Fruit fly (Drosophila melanogaster): ENCODE data around the gene 5PtaseI.

5PtaseI gene

DNA sequence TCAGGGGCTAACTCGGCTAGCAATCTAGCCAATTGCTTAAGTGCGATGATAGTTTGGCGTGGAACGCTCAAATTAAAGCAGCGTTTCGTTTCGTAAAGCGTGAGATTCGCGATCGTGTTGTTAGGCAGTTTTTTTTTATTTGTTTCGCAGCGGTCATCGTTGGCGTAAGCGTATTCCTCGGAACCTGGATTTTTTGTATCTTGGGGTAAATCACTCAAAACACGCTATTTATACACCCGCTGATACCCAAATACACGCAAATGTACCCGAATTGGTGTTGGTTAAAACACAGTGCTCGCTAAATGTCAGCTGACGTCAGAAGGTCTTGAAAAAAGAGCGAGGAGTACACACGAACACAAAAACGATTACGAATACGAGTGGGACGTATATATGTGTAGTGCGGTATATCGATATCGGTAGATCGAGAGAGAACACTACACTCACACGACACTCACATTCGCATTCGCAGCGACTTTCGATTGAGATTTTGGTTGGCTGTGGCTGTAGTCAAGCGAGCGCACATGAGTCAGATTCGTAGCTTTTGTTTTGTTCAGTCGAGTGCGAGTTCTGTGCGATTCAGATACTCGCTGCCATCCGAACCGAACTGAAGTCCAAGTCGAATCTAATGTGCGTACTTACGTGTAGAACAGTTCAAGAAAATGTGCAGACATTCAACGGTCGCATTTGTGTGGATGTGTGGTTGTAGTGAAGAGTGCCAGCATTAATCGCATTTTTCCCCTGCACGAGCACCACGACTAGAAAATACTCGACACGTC is 5.0 kb upstream of the 5PtaseI start (continued):
- TF ChIP-seq lbe (GFP tag; optimal IDR thresholded peaks at IDR 0.05) (peak; percentile 88), CG8388 (GFP tag; optimal IDR thresholded peaks at IDR 0.05) (peak; percentile 100), zen (tag; optimal IDR thresholded peaks at IDR 0.05) (no peak), en (GFP tag; optimal IDR thresholded peaks at IDR 0.05) (no peak), chm (GFP tag; IDR thresholded peaks at IDR 0.05) (no peak), Hr3 (GFP tag; optimal IDR thresholded peaks at IDR 0.05) (no peak), jing (GFP tag; optimal IDR thresholded peaks at IDR 0.05) (no peak), CG34422 (GFP tag; IDR thresholded peaks at IDR 0.05) (no peak), CG9797 (GFP tag; optimal IDR thresholded peaks at IDR 0.05) (no peak), Awh (GFP tag; IDR thresholded peaks at IDR 0.05) (no peak), so (GFP tag; IDR thresholded peaks at IDR 0.05) (no peak), CG16863 (GFP tag; optimal IDR thresholded peaks at IDR 0.05) (no peak), CG34376 (GFP tag; optimal IDR thresholded peaks at IDR 0.05) (peak; percentile 91), CG8924 (tag; optimal IDR thresholded peaks at IDR 0.05) (peak; percentile 67), psq (GFP tag; optimal IDR thresholded peaks at IDR 0.05) (peak; percentile 31), CG13287 (GFP tag; IDR thresholded peaks at IDR 0.05; ENCODE audit: partially characterized antibody) (no peak), CG7987 (GFP tag; optimal IDR thresholded peaks at IDR 0.05) (peak; percentile 52), zfh1 (GFP tag; IDR thresholded peaks at IDR 0.05) (no peak), D (optimal IDR thresholded peaks at IDR 0.05) (peak; percentile 39), D (GFP tag; optimal IDR thresholded peaks at IDR 0.05) (no peak), lmd (GFP tag; IDR thresholded peaks at IDR 0.05) (no peak), Ravus (GFP tag; IDR thresholded peaks at IDR 0.05) (no peak), vvl (GFP tag; IDR thresholded peaks at IDR 0.05) (no peak), zfh2 (GFP tag; optimal IDR thresholded peaks at IDR 0.05) (no peak), sima (GFP tag; optimal IDR thresholded peaks at IDR 0.05) (no peak), ara (GFP tag; IDR thresholded peaks at IDR 0.05) (no peak), CG17361 (GFP tag; IDR thresholded peaks at IDR 0.05) (no peak), CG18764 (GFP tag; optimal IDR thresholded peaks at IDR 0.05) (peak; percentile 25), HLH4C (GFP tag; IDR thresholded peaks at IDR 0.05; ENCODE audit: partially characterized antibody) (no peak), Doc2 (GFP tag; IDR thresholded peaks at IDR 0.05) (no peak), ssp (GFP tag; IDR thresholded peaks at IDR 0.05) (no peak), CG10366 (GFP tag; IDR thresholded peaks at IDR 0.05) (no peak), Atf-2 (GFP tag; optimal IDR thresholded peaks at IDR 0.05) (no peak), CG2116 (GFP tag; optimal IDR thresholded peaks at IDR 0.05) (peak; percentile 63), CG17912 (GFP tag; optimal IDR thresholded peaks at IDR 0.05) (no peak), twi (tag; optimal IDR thresholded peaks at IDR 0.05) (no peak), CG6813 (GFP tag; optimal IDR thresholded peaks at IDR 0.05) (no peak), CG12236 (GFP tag; optimal IDR thresholded peaks at IDR 0.05) (no peak), CG10147 (GFP tag; optimal IDR thresholded peaks at IDR 0.05) (peak; percentile 8), CG10209 (GFP tag; optimal IDR thresholded peaks at IDR 0.05) (no peak), Blimp-1 (GFP tag; optimal IDR thresholded peaks at IDR 0.05) (peak; percentile 55), ab (GFP tag; optimal IDR thresholded peaks at IDR 0.05) (no peak), CG13123 (GFP tag; optimal IDR thresholded peaks at IDR 0.05) (no peak), CG1603 (tag; optimal IDR thresholded peaks at IDR 0.05) (peak; percentile 8), grn (GFP tag; optimal IDR thresholded peaks at IDR 0.05) (peak; percentile 55), CG30020 (tag; optimal IDR thresholded peaks at IDR 0.05) (peak; percentile 33), lab (GFP tag; optimal IDR thresholded peaks at IDR 0.05) (peak; percentile 72), CG33213 (GFP tag; optimal IDR thresholded peaks at IDR 0.05) (no peak), sqz (GFP tag; optimal IDR thresholded peaks at IDR 0.05) (peak; percentile 34), Asciz (GFP tag; optimal IDR thresholded peaks at IDR 0.05) (peak; percentile 17)
